Fruit fly (Drosophila melanogaster): ENCODE results near the gene boss.

Gene boss

DNA sequence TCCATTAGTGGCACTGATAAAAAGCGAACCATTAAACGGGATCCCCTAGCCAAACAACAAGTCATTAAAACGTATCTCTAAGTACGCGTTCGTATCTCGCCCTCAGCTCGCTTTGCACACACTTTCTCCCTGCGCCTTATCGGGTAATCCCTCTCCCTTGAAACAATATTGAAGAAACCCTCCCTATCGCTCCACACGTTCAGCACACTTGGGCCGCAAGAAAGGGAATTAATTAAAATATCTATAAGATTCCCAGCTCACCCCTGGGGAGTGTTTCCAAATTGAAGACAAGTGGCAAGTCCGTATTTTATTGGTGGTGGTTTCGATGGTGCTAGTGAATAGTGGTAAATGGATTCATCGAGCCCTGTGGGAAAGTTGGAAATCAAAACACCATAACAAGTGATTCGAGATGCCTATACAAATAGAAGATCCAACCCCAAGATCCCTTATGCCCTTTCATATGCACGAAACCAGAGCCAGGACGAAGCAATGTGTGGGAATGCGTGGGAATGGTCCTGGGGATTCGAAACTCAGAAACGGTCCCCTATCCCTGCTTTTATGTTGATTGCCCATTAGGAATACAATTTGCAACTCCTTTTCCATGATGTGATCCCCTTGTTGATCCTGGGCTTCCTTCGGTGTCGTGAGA is 48.1 kb downstream of the boss start:
- no peak for TF ChIP-seq toe (GFP tag; optimal IDR thresholded peaks at IDR 0.05)
- peak; percentile 21 for TF ChIP-seq kay (GFP tag; ENCODE audit: borderline replicate concordance)
- peak; percentile 39 for TF ChIP-seq CG7045 (GFP tag; optimal IDR thresholded peaks at IDR 0.05)
- TF ChIP-seq Mnt (GFP tag; optimal IDR thresholded peaks at IDR 0.05), result no peak
- TF ChIP-seq cic (GFP tag; optimal IDR thresholded peaks at IDR 0.05), result peak; percentile 26

DNA sequence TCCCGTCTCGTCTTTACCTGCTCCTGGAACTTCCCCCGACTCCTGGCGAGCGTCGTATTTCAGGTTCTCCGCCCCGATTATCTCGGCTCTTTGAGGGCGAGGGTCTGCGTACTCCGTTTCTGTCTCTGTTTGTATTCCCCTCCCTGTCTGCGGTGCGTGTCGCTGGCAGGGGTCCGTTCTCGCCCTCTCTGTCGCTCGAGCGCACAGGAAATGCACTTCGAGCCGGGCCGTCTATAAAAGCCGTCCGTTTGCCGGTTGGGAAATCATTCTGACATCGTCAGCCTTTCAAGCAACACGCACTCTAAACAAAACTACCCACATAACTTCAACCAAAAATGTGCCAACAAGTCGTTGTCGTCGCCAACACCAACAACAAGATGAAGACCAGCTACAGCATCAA is 48.8 kb downstream of the boss start:
- TF ChIP-seq CG1620 (GFP tag; optimal IDR thresholded peaks at IDR 0.05) (no peak), Clk (GFP tag; optimal IDR thresholded peaks at IDR 0.05) (no peak), kay (GFP tag; ENCODE audit: borderline replicate concordance) (no peak), CG11617 (GFP tag; optimal IDR thresholded peaks at IDR 0.05) (no peak), CG14711 (tag; optimal IDR thresholded peaks at IDR 0.05) (no peak), cic (GFP tag; optimal IDR thresholded peaks at IDR 0.05) (no peak), Crg-1 (GFP tag; optimal IDR thresholded peaks at IDR 0.05) (no peak), bab1 (GFP tag; optimal IDR thresholded peaks at IDR 0.05) (no peak), CG7045 (GFP tag; optimal IDR thresholded peaks at IDR 0.05) (no peak)

DNA sequence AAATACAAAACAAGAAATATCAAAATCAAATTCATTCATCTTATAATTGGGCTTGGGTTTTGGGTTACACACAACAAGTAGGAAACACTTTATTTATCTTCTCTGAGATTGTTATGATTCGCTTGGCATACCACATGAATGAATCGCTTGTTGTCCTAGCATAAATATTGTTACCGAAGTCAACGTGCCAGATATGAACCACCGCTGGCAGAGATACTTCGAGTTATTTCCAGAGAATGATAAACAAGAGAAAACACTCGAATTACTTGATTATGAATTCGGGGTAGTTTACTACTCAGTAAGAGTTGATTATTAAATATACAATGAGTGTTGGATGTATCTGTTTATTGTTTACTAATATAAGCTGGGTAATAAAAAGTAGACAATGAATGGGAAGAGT is 49.7 kb downstream of the boss start:
- no peak for TF ChIP-seq bab1 (GFP tag; optimal IDR thresholded peaks at IDR 0.05)
- TF ChIP-seq toe (GFP tag; optimal IDR thresholded peaks at IDR 0.05), result no peak
- TF ChIP-seq pad (GFP tag; optimal IDR thresholded peaks at IDR 0.05), result no peak
- no peak for TF ChIP-seq CG5204 (GFP tag; optimal IDR thresholded peaks at IDR 0.05)
- TF ChIP-seq Mnt (GFP tag; optimal IDR thresholded peaks at IDR 0.05), result no peak

DNA sequence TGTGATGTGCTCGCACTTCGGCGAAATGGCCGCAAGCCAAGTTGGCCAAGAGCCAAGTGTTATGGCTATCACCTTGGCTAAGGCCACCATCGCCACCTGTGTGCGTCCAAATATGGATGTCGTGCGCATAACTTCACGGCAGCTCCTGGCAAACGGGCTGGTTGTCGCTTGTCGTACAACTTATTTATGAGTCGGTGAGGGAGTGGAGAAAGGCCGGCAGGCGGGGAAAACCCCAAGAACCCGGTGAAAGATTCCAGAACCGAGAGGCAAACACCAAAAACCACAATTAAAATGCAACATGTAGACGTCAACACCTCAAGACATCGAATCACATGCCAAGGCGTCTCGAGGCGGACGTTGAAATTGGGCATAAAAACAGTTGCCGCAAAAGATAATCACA is 50.5 kb downstream of the boss start:
- TF ChIP-seq tj (GFP tag; optimal IDR thresholded peaks at IDR 0.05), result no peak
- no peak for TF ChIP-seq CG7045 (GFP tag; optimal IDR thresholded peaks at IDR 0.05)
- no peak for TF ChIP-seq Crg-1 (GFP tag; optimal IDR thresholded peaks at IDR 0.05)
- no peak for TF ChIP-seq pad (GFP tag; optimal IDR thresholded peaks at IDR 0.05)
- TF ChIP-seq Clk (GFP tag; optimal IDR thresholded peaks at IDR 0.05), result no peak
- TF ChIP-seq CG14711 (tag; optimal IDR thresholded peaks at IDR 0.05), result no peak
- no peak for TF ChIP-seq ovo (GFP tag; optimal IDR thresholded peaks at IDR 0.05)

DNA sequence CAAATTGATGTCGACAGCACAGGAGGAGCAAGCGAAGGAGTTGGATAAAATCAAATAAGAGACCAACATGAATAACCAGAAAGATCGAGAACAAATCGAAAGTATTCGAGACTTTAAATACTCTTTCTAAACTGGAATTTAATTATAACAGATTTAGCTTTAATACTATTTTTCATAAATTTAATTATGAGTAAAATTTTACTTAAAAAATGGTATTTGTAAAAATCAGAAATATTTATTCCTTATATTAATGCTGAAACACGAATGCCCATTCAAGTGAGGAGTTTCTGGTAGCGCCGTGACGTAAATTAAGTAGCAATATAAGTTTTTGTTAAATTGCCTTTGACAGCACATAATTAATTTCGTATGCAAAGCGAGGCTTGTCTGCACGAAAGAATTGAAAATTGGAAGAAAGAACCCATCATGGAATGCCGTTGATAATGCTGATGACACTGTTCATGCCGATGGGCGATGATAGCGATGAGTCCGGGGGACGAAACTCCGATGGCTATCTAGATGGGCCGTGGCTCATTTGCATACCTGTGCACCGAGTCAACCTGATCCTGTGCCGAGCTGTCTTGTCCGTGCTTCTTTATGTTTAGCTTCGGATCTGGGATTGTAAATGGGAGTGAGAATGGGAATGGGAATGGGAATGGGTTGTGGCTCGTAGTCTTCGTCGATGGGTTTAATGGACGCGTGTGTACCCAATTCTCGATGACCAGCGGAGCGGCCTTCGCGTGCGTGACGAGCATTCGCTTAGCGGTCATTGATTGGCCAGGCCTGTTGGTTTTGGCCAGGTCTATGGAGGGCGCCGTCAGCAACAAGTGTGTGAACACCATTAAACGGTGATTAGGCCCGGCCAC is 51.2 kb downstream of the boss start:
- TF ChIP-seq tj (GFP tag; optimal IDR thresholded peaks at IDR 0.05) (peak; percentile 42), pad (GFP tag; optimal IDR thresholded peaks at IDR 0.05) (no peak), ovo (GFP tag; optimal IDR thresholded peaks at IDR 0.05) (no peak), cic (GFP tag; optimal IDR thresholded peaks at IDR 0.05) (no peak), CG11617 (GFP tag; optimal IDR thresholded peaks at IDR 0.05) (no peak), Hr96 (GFP tag; optimal IDR thresholded peaks at IDR 0.05) (no peak), Mnt (GFP tag; optimal IDR thresholded peaks at IDR 0.05) (no peak), Crg-1 (GFP tag; optimal IDR thresholded peaks at IDR 0.05) (no peak)

DNA sequence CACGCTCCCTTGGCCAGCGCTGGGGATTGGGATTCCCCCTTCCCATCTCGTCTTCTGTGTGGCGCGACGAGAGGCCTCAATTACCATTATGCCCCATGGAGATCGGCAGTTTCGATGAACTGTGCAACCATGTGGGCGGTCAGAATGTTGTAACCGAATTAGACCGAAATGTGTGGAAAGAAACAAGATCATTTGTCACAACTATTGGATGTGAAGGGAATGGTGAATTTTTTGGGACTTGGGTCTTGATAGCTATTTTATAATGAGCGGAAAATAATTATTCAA is 51.8 kb downstream of the boss start:
- TF ChIP-seq Clk (GFP tag; optimal IDR thresholded peaks at IDR 0.05) (no peak), ovo (GFP tag; optimal IDR thresholded peaks at IDR 0.05) (no peak), kay (GFP tag; ENCODE audit: borderline replicate concordance) (no peak), Crg-1 (GFP tag; optimal IDR thresholded peaks at IDR 0.05) (no peak), bab1 (GFP tag; optimal IDR thresholded peaks at IDR 0.05) (no peak), cic (GFP tag; optimal IDR thresholded peaks at IDR 0.05) (no peak), Mnt (GFP tag; optimal IDR thresholded peaks at IDR 0.05) (no peak), CG1620 (GFP tag; optimal IDR thresholded peaks at IDR 0.05) (no peak), CG14711 (tag; optimal IDR thresholded peaks at IDR 0.05) (no peak), CG7101 (tag; optimal IDR thresholded peaks at IDR 0.05) (no peak), pad (GFP tag; optimal IDR thresholded peaks at IDR 0.05) (no peak), CG7045 (GFP tag; optimal IDR thresholded peaks at IDR 0.05) (no peak), CG33017 (tag; optimal IDR thresholded peaks at IDR 0.05) (no peak), cnc (optimal IDR thresholded peaks at IDR 0.05) (no peak), toe (GFP tag; optimal IDR thresholded peaks at IDR 0.05) (no peak), Hr96 (GFP tag; optimal IDR thresholded peaks at IDR 0.05) (no peak), CG11617 (GFP tag; optimal IDR thresholded peaks at IDR 0.05) (no peak)

DNA sequence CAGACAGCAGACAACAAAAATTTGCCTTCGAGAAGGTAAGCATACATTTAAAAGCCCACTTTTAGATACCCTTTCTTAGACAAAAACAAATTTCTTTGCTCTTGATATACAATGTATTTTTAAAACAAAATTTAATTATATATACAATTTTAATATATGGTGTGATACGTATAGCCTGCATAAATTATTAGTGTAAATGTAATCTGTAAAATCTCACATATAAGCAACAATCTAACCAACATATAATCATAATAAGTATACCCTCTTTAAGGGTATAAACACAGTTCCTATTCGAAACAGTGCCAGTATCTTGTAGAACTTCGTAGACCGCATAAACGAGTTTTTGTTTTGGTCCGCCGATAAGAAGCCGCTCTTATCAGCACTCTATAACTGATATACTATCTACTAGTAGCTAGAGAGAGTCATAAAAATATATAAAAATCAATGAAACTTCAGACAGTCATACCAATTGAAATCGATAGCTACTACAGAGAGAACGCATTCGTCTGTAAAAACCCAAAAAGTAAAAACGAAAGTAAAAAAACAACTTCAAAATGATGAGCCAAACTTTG is 52.6 kb downstream of the boss start, which contains the start of gene Kaz-m1:
Gene Kaz-m1, plus strand, starts transcription at position 460 of the 572 bp plus-strand sequence.
- TF ChIP-seq CG14711 (tag; optimal IDR thresholded peaks at IDR 0.05), result peak; percentile 28
- no peak for TF ChIP-seq CG12768 (GFP tag; optimal IDR thresholded peaks at IDR 0.05)
- no peak for TF ChIP-seq bab1 (GFP tag; optimal IDR thresholded peaks at IDR 0.05)
- peak; percentile 34 for TF ChIP-seq CG11617 (GFP tag; optimal IDR thresholded peaks at IDR 0.05)
- peak; percentile 28 for TF ChIP-seq CG7101 (tag; optimal IDR thresholded peaks at IDR 0.05)

Measured in whole organism, adult.